Worm (Caenorhabditis elegans): Measurements from ENCODE around the gene T04C12.1.

Gene T04C12.1

ce11 chrV:11076028-11076402 is 16.9 kb upstream of the T04C12.1 start (continued):
- peak; percentile 65 for TF ChIP-seq efl-1 (GFP tag; optimal IDR thresholded peaks at IDR 0.05)
- TF ChIP-seq sdz-38 (tag; optimal IDR thresholded peaks at IDR 0.05), result no peak
- TF ChIP-seq dpff-1 (tag; optimal IDR thresholded peaks at IDR 0.05), result peak; percentile 78
- TF ChIP-seq nhr-80 (tag; optimal IDR thresholded peaks at IDR 0.05), result no peak
- TF ChIP-seq ceh-27 (GFP tag; optimal IDR thresholded peaks at IDR 0.05), result no peak
- TF ChIP-seq snpc-1.3 (tag; optimal IDR thresholded peaks at IDR 0.05; ENCODE audit: insufficient read depth), result peak; percentile 6

DNA sequence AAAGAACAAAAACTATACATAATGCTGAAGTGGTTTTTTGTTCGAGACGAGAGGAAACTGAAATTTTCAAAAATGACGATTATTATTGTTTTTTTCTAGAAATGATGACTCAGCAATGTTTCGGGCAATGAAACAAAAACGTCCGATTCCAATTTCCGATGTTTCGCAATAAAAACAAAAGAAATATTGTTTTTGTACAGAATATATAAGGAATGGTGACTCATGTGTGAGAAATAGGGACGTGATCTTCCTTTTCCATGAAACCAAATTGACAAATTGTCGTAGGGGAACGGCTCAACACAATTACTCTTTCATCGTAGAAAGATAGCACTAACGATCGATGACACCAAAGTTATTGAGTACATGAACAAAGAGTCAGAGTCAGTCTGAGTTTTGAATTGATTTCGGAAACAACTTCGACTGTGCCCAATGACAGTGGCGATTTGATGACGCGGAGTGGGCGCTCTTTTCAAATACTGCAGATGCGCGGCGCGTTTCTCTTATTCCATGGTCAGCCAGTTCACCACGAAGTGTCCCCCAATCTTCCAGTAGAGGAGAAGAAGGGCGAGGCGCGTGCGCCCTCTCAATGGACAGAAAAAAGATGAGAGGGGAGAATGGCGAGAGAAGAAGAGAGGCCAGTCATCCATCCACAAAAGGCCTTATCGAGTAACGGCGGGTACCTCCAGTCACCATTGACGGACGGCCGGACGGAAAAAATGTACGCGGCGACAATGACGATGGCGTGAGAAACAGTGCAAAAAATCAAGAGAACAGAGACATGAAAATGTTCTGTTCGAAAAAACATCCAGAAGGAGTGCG is 16.3 kb upstream of the T04C12.1 start:
- no peak; the same call in 1 of the 2 replicates for TF ChIP-seq cebp-1 (GFP tag; IDR thresholded peaks at IDR 0.05)
- TF ChIP-seq cebp-1 (tag; optimal IDR thresholded peaks at IDR 0.05), result peak; percentile 61
- TF ChIP-seq K12H6.12 (tag; optimal IDR thresholded peaks at IDR 0.05), result peak; percentile 31
- 0 out of 2 replicates have a peak, but pooled peaks have one; percentile 61 for TF ChIP-seq ztf-28 (GFP tag; IDR thresholded peaks at IDR 0.05)
- peak; percentile 29 for TF ChIP-seq attf-5 (GFP tag; optimal IDR thresholded peaks at IDR 0.05)
- peak; percentile 73 for TF ChIP-seq ceh-27 (GFP tag; optimal IDR thresholded peaks at IDR 0.05)
- TF ChIP-seq B0035.1 (tag; optimal IDR thresholded peaks at IDR 0.05), result no peak
- TF ChIP-seq Y56A3A.18 (GFP tag; IDR thresholded peaks at IDR 0.05), result peak; percentile 42; the same call in 1 of the 2 replicates
- TF ChIP-seq ceh-40 (GFP tag; IDR thresholded peaks at IDR 0.05), result 0 out of 2 replicates have a peak, but pooled peaks have one; percentile 6
- TF ChIP-seq somi-1 (GFP tag; optimal IDR thresholded peaks at IDR 0.05), result peak; percentile 23
- peak; percentile 9 for TF ChIP-seq nhr-27 (tag; optimal IDR thresholded peaks at IDR 0.05)
- no peak for TF ChIP-seq tbp1 (GFP tag; optimal IDR thresholded peaks at IDR 0.05)
- TF ChIP-seq mcd-1 (GFP tag; IDR thresholded peaks at IDR 0.05), result peak; percentile 43; the same call in 1 of the 2 replicates
- no peak for TF ChIP-seq pha-4 (tag; optimal IDR thresholded peaks at IDR 0.05)
- TF ChIP-seq nfyb-1 (GFP tag; IDR thresholded peaks at IDR 0.05), result peak; percentile 37; the same call in 1 of the 2 replicates
- peak; percentile 28 for TF ChIP-seq pbrm-1 (GFP tag; IDR thresholded peaks at IDR 0.05)
- TF ChIP-seq lin-26 (GFP tag; IDR thresholded peaks at IDR 0.05), result peak; percentile 15; the same call in 1 of the 2 replicates
- TF ChIP-seq lsy-27 (tag; optimal IDR thresholded peaks at IDR 0.05; ENCODE audit: borderline replicate concordance, insufficient read depth), result no peak
- TF ChIP-seq ztf-26 (tag; optimal IDR thresholded peaks at IDR 0.05), result no peak
- no peak for TF ChIP-seq ztf-6 (GFP tag; IDR thresholded peaks at IDR 0.05)
- no peak for TF ChIP-seq ama-1 (optimal IDR thresholded peaks at IDR 0.05)
- TF ChIP-seq ama-1 (GFP tag; optimal IDR thresholded peaks at IDR 0.05), result no peak
- TF ChIP-seq zfh-2 (GFP tag; conservative IDR thresholded peaks at IDR 0.05), result peak; percentile 91

- TF ChIP-seq pbrm-1 (GFP tag; IDR thresholded peaks at IDR 0.05) (0 out of 2 replicates have a peak, but pooled peaks have one; percentile 24), somi-1 (GFP tag; optimal IDR thresholded peaks at IDR 0.05) (no peak), F33H1.4 (GFP tag; IDR thresholded peaks at IDR 0.05) (no peak), repo-1 (tag; optimal IDR thresholded peaks at IDR 0.05) (peak; percentile 8), chd-7 (tag; optimal IDR thresholded peaks at IDR 0.05) (peak; percentile 7)
Observed at ce11 chrV:11074448-11074847, 15.4 kb upstream of the T04C12.1 start, which contains the start of gene act-3. act-3 (minus strand) TSS chrV:11074498.

DNA sequence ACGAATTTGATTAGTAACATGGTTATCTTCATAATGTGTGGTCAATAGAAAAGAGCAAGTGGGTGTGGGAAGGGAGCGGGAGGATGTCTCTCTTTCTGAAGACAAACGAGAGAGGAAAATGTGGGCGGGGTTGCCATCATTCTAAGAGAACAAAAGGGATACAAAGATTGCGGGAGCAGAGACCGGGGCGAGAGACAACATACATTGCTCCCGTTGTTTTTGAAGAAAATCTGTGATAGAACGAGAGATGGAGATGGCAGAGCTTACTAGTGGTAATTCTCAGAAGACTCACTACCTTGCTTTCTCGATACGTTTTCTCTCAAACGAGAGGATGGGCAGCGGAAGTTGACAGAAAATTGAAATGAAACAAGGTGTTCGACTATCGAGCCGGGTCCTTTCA is 14.3 kb upstream of the T04C12.1 start:
- TF ChIP-seq athp-1 (tag; optimal IDR thresholded peaks at IDR 0.05) (no peak), egrh-3 (GFP tag; IDR thresholded peaks at IDR 0.05) (no peak), lin-40 (tag; optimal IDR thresholded peaks at IDR 0.05) (no peak), zfh-2 (GFP tag; conservative IDR thresholded peaks at IDR 0.05) (no peak), F23B12.7 (tag; optimal IDR thresholded peaks at IDR 0.05; ENCODE audit: insufficient read depth) (no peak), die-1 (tag; optimal IDR thresholded peaks at IDR 0.05) (no peak), mel-28 (tag; optimal IDR thresholded peaks at IDR 0.05; ENCODE audit: borderline replicate concordance) (no peak), Y67H2A.10 (GFP tag; conservative IDR thresholded peaks at IDR 0.05) (no peak), fkh-3 (tag; optimal IDR thresholded peaks at IDR 0.05) (no peak)

Measured in whole organism, young adult.